Fruit fly (Drosophila melanogaster): ENCODE data around the gene Rbsn-5.

Gene Rbsn-5

DNA sequence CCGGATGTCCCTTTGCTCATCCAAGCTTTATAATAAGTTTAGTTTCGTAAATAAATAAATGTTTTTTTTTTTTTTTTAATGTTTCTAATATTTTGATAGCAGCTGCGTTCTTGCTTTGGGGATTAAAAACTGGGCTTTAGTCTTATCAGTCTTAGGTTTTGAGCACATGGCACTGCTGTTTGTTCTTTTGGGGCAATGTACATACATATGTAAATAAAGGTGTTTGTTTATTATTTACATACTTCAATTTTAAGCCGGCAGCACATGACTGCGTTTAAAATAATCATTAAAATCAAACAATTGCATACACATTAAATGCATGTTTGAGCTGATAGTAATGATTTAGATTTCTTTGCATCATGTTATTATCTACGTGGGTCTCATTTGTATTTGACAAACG lies 4.6 kb downstream of the Rbsn-5 start (continued):
- TF ChIP-seq hb (GFP tag; IDR thresholded peaks at IDR 0.05; ENCODE audit: partially characterized antibody), result no peak
- peak; percentile 45 to 58 for TF ChIP-seq dpn (GFP tag; optimal IDR thresholded peaks at IDR 0.05)
- TF ChIP-seq CG14965 (GFP tag; optimal IDR thresholded peaks at IDR 0.05; ENCODE audit: borderline replicate concordance), result peak; percentile 64
- peak; percentile 62 for TF ChIP-seq CG6689 (GFP tag; IDR thresholded peaks at IDR 0.05)
- peak; percentile 41; the same call in 2 of the 3 replicates for TF ChIP-seq croc (GFP tag; conservative IDR thresholded peaks at IDR 0.05)
- TF ChIP-seq H2.0 (GFP tag; IDR thresholded peaks at IDR 0.05), result peak; percentile 40
- TF ChIP-seq wek (GFP tag; optimal IDR thresholded peaks at IDR 0.05), result peak; percentile 91
- no peak for TF ChIP-seq Dbx (GFP tag; IDR thresholded peaks at IDR 0.05)
- peak; percentile 91 for TF ChIP-seq CG9727 (GFP tag; optimal IDR thresholded peaks at IDR 0.05)
- no peak for TF ChIP-seq CG16813 (GFP tag; IDR thresholded peaks at IDR 0.05; ENCODE audit: partially characterized antibody)
- TF ChIP-seq CG6654 (GFP tag; optimal IDR thresholded peaks at IDR 0.05), result no peak
- TF ChIP-seq NfI (GFP tag; optimal IDR thresholded peaks at IDR 0.05), result peak; percentile 32
- no peak for TF ChIP-seq Drgx (GFP tag; IDR thresholded peaks at IDR 0.05)
- no peak for TF ChIP-seq HLH54F (GFP tag; optimal IDR thresholded peaks at IDR 0.05)
- peak; percentile 77 for TF ChIP-seq CG8089 (GFP tag; optimal IDR thresholded peaks at IDR 0.05)
- peak; percentile 76 for TF ChIP-seq en (GFP tag; optimal IDR thresholded peaks at IDR 0.05)
- TF ChIP-seq tna (GFP tag; IDR thresholded peaks at IDR 0.05; ENCODE audit: partially characterized antibody), result no peak
- TF ChIP-seq Ravus (GFP tag; IDR thresholded peaks at IDR 0.05), result no peak
- no peak for TF ChIP-seq row (GFP tag; IDR thresholded peaks at IDR 0.05)
- TF ChIP-seq ci (GFP tag; IDR thresholded peaks at IDR 0.05), result peak; percentile 93
- peak; percentile 81 for TF ChIP-seq TFAM (GFP tag; optimal IDR thresholded peaks at IDR 0.05)
- peak; percentile 34 for TF ChIP-seq Hey (tag; optimal IDR thresholded peaks at IDR 0.05)
- peak; percentile 93 for TF ChIP-seq CG33557 (GFP tag; optimal IDR thresholded peaks at IDR 0.05)
- peak; percentile 89 for TF ChIP-seq fd102C (GFP tag; optimal IDR thresholded peaks at IDR 0.05)
- TF ChIP-seq Optix (GFP tag; IDR thresholded peaks at IDR 0.05), result no peak
- peak; percentile 18; the same call in 1 of the 3 replicates for TF ChIP-seq tgo (GFP tag; IDR thresholded peaks at IDR 0.05)
- TF ChIP-seq CG2678 (tag; optimal IDR thresholded peaks at IDR 0.05), result peak; percentile 84
- TF ChIP-seq CG3065 (GFP tag; optimal IDR thresholded peaks at IDR 0.05), result peak; percentile 59
- peak; percentile 88 for TF ChIP-seq nau (GFP tag; optimal IDR thresholded peaks at IDR 0.05)
- TF ChIP-seq CG32772 (GFP tag; IDR thresholded peaks at IDR 0.05), result no peak
- no peak for TF ChIP-seq da (GFP tag; optimal IDR thresholded peaks at IDR 0.05)
- no peak for TF ChIP-seq ash1 (GFP tag; optimal IDR thresholded peaks at IDR 0.05)
- peak; percentile 86 for TF ChIP-seq CG12104 (GFP tag; optimal IDR thresholded peaks at IDR 0.05)
- peak; percentile 50 for TF ChIP-seq pum (GFP tag; optimal IDR thresholded peaks at IDR 0.05)
- TF ChIP-seq Rx (GFP tag; IDR thresholded peaks at IDR 0.05), result peak; percentile 24; the same call in 1 of the 2 replicates
- peak; percentile 88 for TF ChIP-seq Blimp-1 (GFP tag; optimal IDR thresholded peaks at IDR 0.05)
- no peak for TF ChIP-seq run (tag; optimal IDR thresholded peaks at IDR 0.05)
- peak; percentile 88 for TF ChIP-seq CG14710 (tag; optimal IDR thresholded peaks at IDR 0.05)
- no peak for TF ChIP-seq CG9797 (GFP tag; optimal IDR thresholded peaks at IDR 0.05)
- TF ChIP-seq CG34422 (GFP tag; IDR thresholded peaks at IDR 0.05), result no peak; the same call in 2 of the 3 replicates
- peak; percentile 58 for TF ChIP-seq Xbp1 (GFP tag; optimal IDR thresholded peaks at IDR 0.05)
- peak; percentile 88 for TF ChIP-seq Ets65A (GFP tag)
- no peak for TF ChIP-seq Adf1 (GFP tag; IDR thresholded peaks at IDR 0.05)
- no peak for TF ChIP-seq sd (tag; optimal IDR thresholded peaks at IDR 0.05)
- no peak for TF ChIP-seq abd-A (tag; optimal IDR thresholded peaks at IDR 0.05)
- TF ChIP-seq gcm (GFP tag; optimal IDR thresholded peaks at IDR 0.05), result peak; percentile 86
- TF ChIP-seq bsh (GFP tag; optimal IDR thresholded peaks at IDR 0.05), result peak in 1 of 2 experiments; percentile 90
- no peak for TF ChIP-seq al (GFP tag; IDR thresholded peaks at IDR 0.05)
- peak; percentile 79 for TF ChIP-seq tio (GFP tag; optimal IDR thresholded peaks at IDR 0.05)
- no peak for TF ChIP-seq D (optimal IDR thresholded peaks at IDR 0.05)
- TF ChIP-seq D (GFP tag; optimal IDR thresholded peaks at IDR 0.05), result peak; percentile 88

Data from whole organism, embryonic.